Worm (Caenorhabditis elegans) whole organism, L1 larva: Measurements from ENCODE around the gene egl-6.

ENCODE experiments used
- C04F5.9 ChIP-seq: sonication (generic microtip); optimal IDR thresholded peaks from 2 replicates; lab custom pipeline; 2016; ENCODE audit warnings: missing genetic modification characterization, missing compliant biosample characterization
- C16A3.4 ChIP-seq: fragments of 150-350 bp; optimal IDR thresholded peaks from 2 replicates; lab custom pipeline; 2014; ENCODE audit warnings: missing biosample characterization, missing genetic modification characterization
- Y116A8C.19 ChIP-seq: sonication (generic microtip); optimal IDR thresholded peaks from 2 replicates; lab custom pipeline; 2016; ENCODE audit warnings: missing compliant biosample characterization, missing genetic modification characterization, borderline replicate concordance
- aha-1 ChIP-seq: fragments of 150-350 bp; optimal IDR thresholded peaks from 2 replicates; lab custom pipeline; 2014; ENCODE audit warnings: missing biosample characterization, missing genetic modification characterization
- alr-1 ChIP-seq: fragments of 200-800 bp; sonication (Bioruptor generic); optimal IDR thresholded peaks from 2 replicates; lab custom pipeline; 2018; ENCODE audit warnings: borderline replicate concordance, mild to moderate bottlenecking, missing genetic modification characterization, missing compliant biosample characterization
- aly-2 ChIP-seq: fragments of 150-350 bp; optimal IDR thresholded peaks from 2 replicates; lab custom pipeline; 2014; ENCODE audit warnings: missing biosample characterization, missing genetic modification characterization
- ama-1 ChIP-seq: fragments of 150-350 bp; optimal IDR thresholded peaks from 2 replicates; lab custom pipeline; 2014
- blmp-1 ChIP-seq: fragments of 150-350 bp; optimal IDR thresholded peaks from 2 replicates; lab custom pipeline; 2014; ENCODE audit warnings: missing biosample characterization, missing genetic modification characterization
- ceh-8 ChIP-seq: fragments of 200-800 bp; sonication (Bioruptor generic); optimal IDR thresholded peaks from 2 replicates; lab custom pipeline; 2018; ENCODE audit warnings: mild to moderate bottlenecking, missing genetic modification characterization, moderate library complexity, missing compliant biosample characterization
- ceh-82 ChIP-seq, 3 experiments: fragments of 150-350 bp in 1 of 3; sonication (generic microtip) in 2 of 3; optimal IDR thresholded peaks; 2 replicates each; lab custom pipeline; 2014 to 2017; ENCODE audit warnings: missing biosample characterization in 3 of 3, missing genetic modification characterization in 3 of 3
- ceh-88 ChIP-seq: fragments of 200-800 bp; sonication (Bioruptor generic); IDR thresholded peaks from 2 replicates; pipeline ENCODE4 v1.3.6; 2022; ENCODE audit warnings: missing genetic modification characterization, missing compliant biosample characterization
- dpl-1 ChIP-seq, 3 experiments: fragments of 150-350 bp in 2 of 3; sonication (generic microtip) in 1 of 3; optimal IDR thresholded peaks; 2 replicates each; lab custom pipeline; 2014 to 2017; ENCODE audit warnings: missing biosample characterization in 3 of 3, missing genetic modification characterization in 3 of 3, missing genetic modification reagents in 3 of 3
- efl-1 ChIP-seq, 4 experiments: fragments of 150-350 bp; optimal IDR thresholded peaks in 3 of 4; peaks in 1 of 4; 1 replicate in 1 of 4; 2 replicates in 3 of 4; lab custom pipeline; 2014; ENCODE audit warnings: missing biosample characterization in 2 of 4, missing genetic modification characterization in 2 of 4, missing genetic modification reagents in 2 of 4
- elt-3 ChIP-seq, 6 experiments: fragments of 150-350 bp in 1 of 6; sonication (generic microtip); optimal IDR thresholded peaks; 2 replicates each; lab custom pipeline; 2017 to 2018; ENCODE audit warnings: missing biosample characterization in 6 of 6, missing genetic modification characterization in 6 of 6, inconsistent platforms in 1 of 6
- fkh-10 ChIP-seq: sonication (generic microtip); optimal IDR thresholded peaks from 2 replicates; lab custom pipeline; 2017; ENCODE audit warnings: missing biosample characterization, missing genetic modification reagents, missing genetic modification characterization
- fkh-8 ChIP-seq: sonication (generic microtip); optimal IDR thresholded peaks from 2 replicates; lab custom pipeline; 2016; ENCODE audit warnings: mild to moderate bottlenecking, missing genetic modification characterization, missing compliant biosample characterization
- hlh-17 ChIP-seq: fragments of 200-800 bp; sonication (Bioruptor generic); optimal IDR thresholded peaks from 2 replicates; lab custom pipeline; 2018; ENCODE audit warnings: missing genetic modification characterization, mild to moderate bottlenecking, missing compliant biosample characterization, moderate library complexity, borderline replicate concordance
- hlh-4 ChIP-seq: sonication (generic microtip); optimal IDR thresholded peaks from 2 replicates; lab custom pipeline; 2016; ENCODE audit warnings: mild to moderate bottlenecking, missing genetic modification characterization, missing compliant biosample characterization
- hpl-2 ChIP-seq: fragments of 150-350 bp; optimal IDR thresholded peaks from 2 replicates; lab custom pipeline; 2014; ENCODE audit warnings: missing biosample characterization, missing genetic modification reagents, missing genetic modification characterization
- irx-1 ChIP-seq: sonication (generic microtip); optimal IDR thresholded peaks from 2 replicates; lab custom pipeline; 2016; ENCODE audit warnings: missing genetic modification characterization, missing compliant biosample characterization
- lin-13 ChIP-seq: fragments of 150-350 bp; optimal IDR thresholded peaks from 2 replicates; lab custom pipeline; 2014; ENCODE audit warnings: missing biosample characterization, missing genetic modification reagents, missing genetic modification characterization
- lin-14 ChIP-seq: fragments of 200-800 bp; sonication (Bioruptor generic); optimal IDR thresholded peaks from 2 replicates; lab custom pipeline; 2018; ENCODE audit warnings: mild to moderate bottlenecking, missing genetic modification characterization, moderate library complexity, missing compliant biosample characterization
- lin-15B ChIP-seq: fragments of 150-350 bp; sonication (generic microtip); optimal IDR thresholded peaks from 3 replicates; lab custom pipeline; 2014; ENCODE audit warnings: missing biosample characterization, missing genetic modification characterization
- lir-3 ChIP-seq: sonication (generic microtip); optimal IDR thresholded peaks from 2 replicates; lab custom pipeline; 2016; ENCODE audit warnings: mild to moderate bottlenecking, missing genetic modification characterization, moderate library complexity, missing compliant biosample characterization; ENCODE audit not compliant: poor library complexity
- lsy-2 ChIP-seq, 2 experiments: fragments of 150-350 bp; optimal IDR thresholded peaks; 2 replicates each; lab custom pipeline; 2014; ENCODE audit warnings: missing biosample characterization in 2 of 2, missing genetic modification characterization in 2 of 2
- mdl-1 ChIP-seq, 2 experiments: fragments of 150-350 bp; optimal IDR thresholded peaks; 2 replicates each; lab custom pipeline; 2014 to 2017; ENCODE audit warnings: missing biosample characterization in 2 of 2, missing genetic modification characterization in 2 of 2, inconsistent platforms in 1 of 2
- mep-1 ChIP-seq: fragments of 150-350 bp; optimal IDR thresholded peaks from 2 replicates; lab custom pipeline; 2014; ENCODE audit warnings: missing biosample characterization, missing genetic modification characterization
- nhr-11 ChIP-seq: fragments of 150-350 bp; optimal IDR thresholded peaks from 2 replicates; lab custom pipeline; 2014; ENCODE audit warnings: missing biosample characterization, missing genetic modification characterization
- nhr-20 ChIP-seq: sonication (generic microtip); optimal IDR thresholded peaks from 2 replicates; lab custom pipeline; 2016; ENCODE audit warnings: mild to moderate bottlenecking, missing genetic modification characterization, missing compliant biosample characterization
- nhr-47 ChIP-seq: sonication (generic microtip); optimal IDR thresholded peaks from 2 replicates; lab custom pipeline; 2016; ENCODE audit warnings: mild to moderate bottlenecking, missing genetic modification characterization, moderate library complexity, missing compliant biosample characterization
- nhr-76 ChIP-seq: sonication (generic microtip); optimal IDR thresholded peaks from 2 replicates; lab custom pipeline; 2017; ENCODE audit warnings: missing biosample characterization, missing genetic modification characterization
- nhr-77 ChIP-seq: fragments of 150-350 bp; optimal IDR thresholded peaks from 2 replicates; lab custom pipeline; 2014; ENCODE audit warnings: missing biosample characterization, missing genetic modification characterization
- nhr-85 ChIP-seq: sonication (generic microtip); peaks from one replicate; lab custom pipeline; 2016; ENCODE audit warnings: missing genetic modification characterization, inconsistent platforms, missing compliant biosample characterization
- pax-3 ChIP-seq: fragments of 200-800 bp; sonication (Bioruptor generic); optimal IDR thresholded peaks from 2 replicates; lab custom pipeline; 2018; ENCODE audit warnings: mild to moderate bottlenecking, missing genetic modification characterization, moderate library complexity, missing compliant biosample characterization
- pqm-1 ChIP-seq: sonication (generic microtip); optimal IDR thresholded peaks from 3 replicates; lab custom pipeline; 2017; ENCODE audit warnings: missing biosample characterization, missing genetic modification characterization
- rnt-1 ChIP-seq: sonication (generic microtip); optimal IDR thresholded peaks from 2 replicates; lab custom pipeline; 2016; ENCODE audit warnings: mild to moderate bottlenecking, missing genetic modification characterization, moderate library complexity, missing compliant biosample characterization
- skn-1 ChIP-seq: fragments of 150-350 bp; optimal IDR thresholded peaks from 2 replicates; lab custom pipeline; 2014; ENCODE audit warnings: missing biosample characterization, missing genetic modification characterization
- snpc-4 ChIP-seq: fragments of 150-350 bp; optimal IDR thresholded peaks from 2 replicates; lab custom pipeline; 2014; ENCODE audit warnings: missing biosample characterization, missing genetic modification characterization
- sox-4 ChIP-seq: sonication (generic microtip); optimal IDR thresholded peaks from 2 replicates; lab custom pipeline; 2016; ENCODE audit warnings: missing genetic modification characterization, missing compliant biosample characterization
- sptf-1 ChIP-seq: fragments of 150-350 bp; optimal IDR thresholded peaks from 2 replicates; lab custom pipeline; 2014; ENCODE audit warnings: missing biosample characterization, missing genetic modification characterization
- tlp-1 ChIP-seq: fragments of 150-350 bp; optimal IDR thresholded peaks from 2 replicates; lab custom pipeline; 2014; ENCODE audit warnings: missing biosample characterization, missing genetic modification characterization
- unc-130 ChIP-seq: fragments of 150-350 bp; optimal IDR thresholded peaks from 2 replicates; lab custom pipeline; 2017; ENCODE audit warnings: missing biosample characterization, missing genetic modification characterization, inconsistent platforms
- unc-62 ChIP-seq: fragments of 150-350 bp; optimal IDR thresholded peaks from 2 replicates; lab custom pipeline; 2014; ENCODE audit warnings: missing biosample characterization, missing genetic modification reagents, missing genetic modification characterization
- unc-98 ChIP-seq: fragments of 200-800 bp; sonication (Bioruptor generic); IDR thresholded peaks from 2 replicates; pipeline ENCODE4 v1.3.6; 2022; ENCODE audit warnings: missing genetic modification characterization, missing compliant biosample characterization
- vab-15 ChIP-seq: sonication (generic microtip); optimal IDR thresholded peaks from 2 replicates; lab custom pipeline; 2017; ENCODE audit warnings: missing genotype, mild to moderate bottlenecking, missing genetic modification characterization, missing compliant biosample characterization
- zag-1 ChIP-seq: fragments of 150-350 bp; optimal IDR thresholded peaks from 2 replicates; lab custom pipeline; 2014; ENCODE audit warnings: missing biosample characterization, missing genetic modification characterization
- zip-4 ChIP-seq: fragments of 200-800 bp; sonication (Bioruptor generic); optimal IDR thresholded peaks from 2 replicates; lab custom pipeline; 2018; ENCODE audit warnings: mild to moderate bottlenecking, missing genetic modification characterization, moderate library complexity, missing compliant biosample characterization

egl-6 gene

ce11 chrX:5976206-5976960 is 45.5 kb downstream of the egl-6 start (continued):
- peak; percentile 63 for TF ChIP-seq fkh-10 (GFP tag; lab: Kevin White, UChicago)
- no peak for TF ChIP-seq hlh-4 (tag; lab: Kevin White, UChicago)
- no peak for TF ChIP-seq aha-1 (tag; lab: Kevin White, UChicago)
- no peak for TF ChIP-seq mdl-1 (tag; optimal IDR thresholded peaks at IDR 0.05; lab: Kevin White, UChicago)

ce11 chrX:5977754-5978153 is 46.8 kb downstream of the egl-6 start, which contains the start of gene kin-2:
kin-2 (minus strand) TSS chrX:5977854.
- TF ChIP-seq vab-15 (tag; lab: Kevin White, UChicago) (no peak), efl-1 (optimal IDR thresholded peaks at IDR 0.05; lab: Kevin White, UChicago) (no peak), efl-1 (GFP tag; optimal IDR thresholded peaks at IDR 0.05 in 1 of 2; lab: Kevin White, UChicago) (no peak), blmp-1 (tag; lab: Kevin White, UChicago) (no peak), ceh-82 (tag; optimal IDR thresholded peaks at IDR 0.05; lab: Kevin White, UChicago) (no peak), nhr-20 (no peak), hlh-17 (GFP tag; lab: Kevin White, UChicago) (no peak), elt-3 (tag; optimal IDR thresholded peaks at IDR 0.05; lab: Kevin White, UChicago) (no peak), fkh-8 (tag; lab: Kevin White, UChicago) (no peak), lir-3 (tag; lab: Kevin White, UChicago) (no peak), rnt-1 (tag; lab: Kevin White, UChicago) (no peak)

ce11 chrX:5981698-5982097 is 50.8 kb downstream of the egl-6 start:
- TF ChIP-seq alr-1 (tag; lab: Kevin White, UChicago) (no peak), C04F5.9 (tag; lab: Kevin White, UChicago) (no peak), mep-1 (tag; lab: Kevin White, UChicago) (no peak), unc-98 (GFP tag; lab: Robert Waterston, UW) (no peak), nhr-77 (tag; lab: Kevin White, UChicago) (no peak), nhr-85 (tag; lab: Kevin White, UChicago) (no peak), ceh-82 (tag; optimal IDR thresholded peaks at IDR 0.05; lab: Kevin White, UChicago) (peak in 1 of 3 experiments; percentile 23), sox-4 (tag; lab: Kevin White, UChicago) (no peak), irx-1 (no peak), ceh-8 (GFP tag; lab: Kevin White, UChicago) (no peak), aly-2 (tag; lab: Kevin White, UChicago) (no peak), lin-14 (GFP tag; lab: Kevin White, UChicago) (peak; percentile 75), sptf-1 (no peak), lin-15B (tag; lab: Kevin White, UChicago) (no peak), fkh-10 (GFP tag; lab: Kevin White, UChicago) (peak; percentile 62), unc-130 (tag; lab: Kevin White, UChicago) (no peak), unc-62 (GFP tag; lab: Kevin White, UChicago) (no peak), Y116A8C.19 (tag; lab: Kevin White, UChicago) (no peak), skn-1 (no peak), ama-1 (lab: Kevin White, UChicago) (no peak), tlp-1 (tag; lab: Kevin White, UChicago) (no peak), nhr-11 (tag; lab: Kevin White, UChicago) (no peak), mdl-1 (tag; optimal IDR thresholded peaks at IDR 0.05; lab: Kevin White, UChicago) (no peak), zag-1 (tag; lab: Kevin White, UChicago) (no peak), snpc-4 (tag; lab: Kevin White, UChicago) (no peak), zip-4 (GFP tag; lab: Kevin White, UChicago) (no peak), pax-3 (no peak), lsy-2 (tag; optimal IDR thresholded peaks at IDR 0.05; lab: Kevin White, UChicago) (peak in 1 of 2 experiments; percentile 4), fkh-8 (tag; lab: Kevin White, UChicago) (peak; percentile 8), hpl-2 (GFP tag; lab: Kevin White, UChicago) (no peak), C16A3.4 (tag; lab: Kevin White, UChicago) (no peak), pqm-1 (tag; lab: Kevin White, UChicago) (no peak), nhr-76 (tag; lab: Kevin White, UChicago) (no peak), dpl-1 (GFP tag; optimal IDR thresholded peaks at IDR 0.05; lab: Kevin White, UChicago) (no peak), nhr-47 (tag; lab: Kevin White, UChicago) (peak; percentile 44), lir-3 (tag; lab: Kevin White, UChicago) (no peak), ceh-88 (GFP tag; lab: Robert Waterston, UW) (no peak), lin-13 (GFP tag; lab: Kevin White, UChicago) (no peak)
